Worm (Caenorhabditis elegans) whole organism, L4/young adult: ENCODE results near the gene C05G5.2.

Experiments used
- W03F9.2 ChIP-seq: fragments of 150-350 bp; optimal IDR thresholded peaks from 2 replicates; lab custom pipeline; 2014; ENCODE audit warnings: missing biosample characterization, missing genetic modification characterization
- dao-5 ChIP-seq: sonication (generic microtip); optimal IDR thresholded peaks from 2 replicates; lab custom pipeline; 2016; ENCODE audit warnings: missing genotype, missing genetic modification characterization, moderate library complexity, missing compliant biosample characterization
- him-1 ChIP-seq: sonication (generic microtip); optimal IDR thresholded peaks from 2 replicates; lab custom pipeline; 2016; ENCODE audit warnings: missing genotype, missing genetic modification reagents, missing genetic modification characterization, missing compliant biosample characterization

DNA sequence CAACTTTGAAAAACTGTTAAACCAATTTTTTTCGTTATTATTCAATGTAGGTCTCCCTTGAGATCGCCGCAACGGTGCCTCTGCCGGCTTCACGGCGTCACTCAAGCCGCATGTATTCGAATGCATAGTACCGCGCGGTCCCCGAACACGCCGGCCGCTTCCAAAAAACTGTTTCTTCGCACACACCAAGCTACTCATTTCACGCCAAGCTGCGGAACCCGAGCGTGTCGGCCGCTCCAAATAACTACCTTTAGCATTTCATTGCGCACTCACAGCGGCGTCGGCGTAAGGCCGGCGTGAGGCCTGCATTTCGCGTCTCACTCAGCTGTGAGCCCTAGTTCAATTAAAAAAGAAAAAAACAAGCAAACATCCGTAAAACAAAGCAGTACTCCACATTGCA is 9.5 kb downstream of the C05G5.2 start:
- TF ChIP-seq him-1 (no peak), W03F9.2 (tag; lab: Kevin White, UChicago) (no peak), dao-5 (tag; lab: Kevin White, UChicago) (no peak)
